Worm (Caenorhabditis elegans) whole organism, L1 larva: ENCODE results near the gene M110.7.

Source experiments
- C04F5.9 ChIP-seq: sonication (generic microtip); optimal IDR thresholded peaks from 2 replicates; lab custom pipeline; 2016; ENCODE audit warnings: missing genetic modification characterization, missing compliant biosample characterization
- C34B4.2 ChIP-seq: sonication (generic microtip); optimal IDR thresholded peaks from 2 replicates; lab custom pipeline; 2017; ENCODE audit warnings: mild to moderate bottlenecking, missing genetic modification characterization, missing compliant biosample characterization
- F16B12.6 ChIP-seq: fragments of 150-350 bp; optimal IDR thresholded peaks from 2 replicates; lab custom pipeline; 2014; ENCODE audit warnings: missing biosample characterization, missing genetic modification characterization
- ama-1 ChIP-seq: fragments of 150-350 bp; optimal IDR thresholded peaks from 2 replicates; lab custom pipeline; 2014
- ceh-63 ChIP-seq: fragments of 200-800 bp; sonication (Bioruptor generic); optimal IDR thresholded peaks from 2 replicates; lab custom pipeline; 2018; ENCODE audit warnings: mild to moderate bottlenecking, missing genetic modification characterization, missing compliant biosample characterization
- ceh-8 ChIP-seq: fragments of 200-800 bp; sonication (Bioruptor generic); optimal IDR thresholded peaks from 2 replicates; lab custom pipeline; 2018; ENCODE audit warnings: mild to moderate bottlenecking, missing genetic modification characterization, moderate library complexity, missing compliant biosample characterization
- ceh-82 ChIP-seq, 3 experiments: fragments of 150-350 bp in 1 of 3; sonication (generic microtip) in 2 of 3; optimal IDR thresholded peaks; 2 replicates each; lab custom pipeline; 2014 to 2017; ENCODE audit warnings: missing biosample characterization in 3 of 3, missing genetic modification characterization in 3 of 3
- ceh-90 ChIP-seq: sonication (generic microtip); optimal IDR thresholded peaks from 2 replicates; lab custom pipeline; 2016; ENCODE audit warnings: missing genetic modification characterization, missing compliant biosample characterization
- ces-1 ChIP-seq: fragments of 150-350 bp; optimal IDR thresholded peaks from 2 replicates; lab custom pipeline; 2014; ENCODE audit warnings: missing biosample characterization, missing genetic modification reagents, missing genetic modification characterization
- efl-1 ChIP-seq, 4 experiments: fragments of 150-350 bp; optimal IDR thresholded peaks in 3 of 4; peaks in 1 of 4; 1 replicate in 1 of 4; 2 replicates in 3 of 4; lab custom pipeline; 2014; ENCODE audit warnings: missing biosample characterization in 2 of 4, missing genetic modification characterization in 2 of 4, missing genetic modification reagents in 2 of 4
- efl-3 ChIP-seq: fragments of 200-800 bp; sonication (Bioruptor generic); optimal IDR thresholded peaks from 2 replicates; lab custom pipeline; 2018; ENCODE audit warnings: mild to moderate bottlenecking, missing genetic modification characterization, missing compliant biosample characterization
- elt-2 ChIP-seq: sonication (generic microtip); optimal IDR thresholded peaks from 2 replicates; lab custom pipeline; 2016; ENCODE audit warnings: missing genetic modification characterization, mild to moderate bottlenecking, inconsistent platforms, missing compliant biosample characterization, missing genetic modification reagents
- fkh-10 ChIP-seq: sonication (generic microtip); optimal IDR thresholded peaks from 2 replicates; lab custom pipeline; 2017; ENCODE audit warnings: missing biosample characterization, missing genetic modification reagents, missing genetic modification characterization
- fkh-4 ChIP-seq: sonication (generic microtip); optimal IDR thresholded peaks from 2 replicates; lab custom pipeline; 2016; ENCODE audit warnings: missing compliant biosample characterization, missing genetic modification characterization, borderline replicate concordance
- fkh-8 ChIP-seq: sonication (generic microtip); optimal IDR thresholded peaks from 2 replicates; lab custom pipeline; 2016; ENCODE audit warnings: mild to moderate bottlenecking, missing genetic modification characterization, missing compliant biosample characterization
- grh-1 ChIP-seq: fragments of 200-800 bp; sonication (Bioruptor generic); IDR thresholded peaks from 2 replicates; pipeline ENCODE4 v1.3.6; 2022; ENCODE audit warnings: missing genetic modification reagents, missing genetic modification characterization, missing compliant biosample characterization
- hlh-17 ChIP-seq: fragments of 200-800 bp; sonication (Bioruptor generic); optimal IDR thresholded peaks from 2 replicates; lab custom pipeline; 2018; ENCODE audit warnings: missing genetic modification characterization, mild to moderate bottlenecking, missing compliant biosample characterization, moderate library complexity, borderline replicate concordance
- hpl-2 ChIP-seq: fragments of 150-350 bp; optimal IDR thresholded peaks from 2 replicates; lab custom pipeline; 2014; ENCODE audit warnings: missing biosample characterization, missing genetic modification reagents, missing genetic modification characterization
- irx-1 ChIP-seq: sonication (generic microtip); optimal IDR thresholded peaks from 2 replicates; lab custom pipeline; 2016; ENCODE audit warnings: missing genetic modification characterization, missing compliant biosample characterization
- lin-14 ChIP-seq: fragments of 200-800 bp; sonication (Bioruptor generic); optimal IDR thresholded peaks from 2 replicates; lab custom pipeline; 2018; ENCODE audit warnings: mild to moderate bottlenecking, missing genetic modification characterization, moderate library complexity, missing compliant biosample characterization
- lin-35 ChIP-seq, 2 experiments: fragments of 150-350 bp; optimal IDR thresholded peaks; 2 replicates each; lab custom pipeline; 2014; ENCODE audit warnings: missing biosample characterization in 2 of 2, missing genetic modification characterization in 2 of 2, missing genetic modification reagents in 2 of 2
- lin-39 ChIP-seq: fragments of 150-350 bp; optimal IDR thresholded peaks from 2 replicates; lab custom pipeline; 2014; ENCODE audit warnings: missing biosample characterization, missing genetic modification reagents, missing genetic modification characterization
- lir-3 ChIP-seq: sonication (generic microtip); optimal IDR thresholded peaks from 2 replicates; lab custom pipeline; 2016; ENCODE audit warnings: mild to moderate bottlenecking, missing genetic modification characterization, moderate library complexity, missing compliant biosample characterization; ENCODE audit not compliant: poor library complexity
- mab-9 ChIP-seq: fragments of 200-800 bp; sonication (Bioruptor generic); IDR thresholded peaks from 2 replicates; pipeline ENCODE4 v1.3.6; 2022; ENCODE audit warnings: missing genetic modification reagents, missing genetic modification characterization, missing compliant biosample characterization
- nhr-12 ChIP-seq: sonication (generic microtip); optimal IDR thresholded peaks from 2 replicates; lab custom pipeline; 2017; ENCODE audit warnings: missing biosample characterization, missing genetic modification characterization
- nhr-20 ChIP-seq: sonication (generic microtip); optimal IDR thresholded peaks from 2 replicates; lab custom pipeline; 2016; ENCODE audit warnings: mild to moderate bottlenecking, missing genetic modification characterization, missing compliant biosample characterization
- nhr-237 ChIP-seq: fragments of 150-350 bp; optimal IDR thresholded peaks from 2 replicates; lab custom pipeline; 2014; ENCODE audit warnings: missing biosample characterization, missing genetic modification characterization
- nhr-71 ChIP-seq: sonication (generic microtip); optimal IDR thresholded peaks from 2 replicates; lab custom pipeline; 2016; ENCODE audit warnings: mild to moderate bottlenecking, missing genetic modification characterization, moderate library complexity, missing compliant biosample characterization
- nhr-76 ChIP-seq: sonication (generic microtip); optimal IDR thresholded peaks from 2 replicates; lab custom pipeline; 2017; ENCODE audit warnings: missing biosample characterization, missing genetic modification characterization
- nhr-85 ChIP-seq: sonication (generic microtip); peaks from one replicate; lab custom pipeline; 2016; ENCODE audit warnings: missing genetic modification characterization, inconsistent platforms, missing compliant biosample characterization
- snu-23 ChIP-seq: sonication (generic microtip); optimal IDR thresholded peaks from 2 replicates; lab custom pipeline; 2016; ENCODE audit warnings: missing genetic modification characterization, missing compliant biosample characterization
- swsn-7 ChIP-seq: sonication (generic microtip); optimal IDR thresholded peaks from 2 replicates; lab custom pipeline; 2016; ENCODE audit warnings: missing genetic modification characterization, missing compliant biosample characterization
- tbx-2 ChIP-seq: sonication (generic microtip); optimal IDR thresholded peaks from 2 replicates; lab custom pipeline; 2016; ENCODE audit warnings: missing genetic modification characterization, missing compliant biosample characterization
- unc-130 ChIP-seq: fragments of 150-350 bp; optimal IDR thresholded peaks from 2 replicates; lab custom pipeline; 2017; ENCODE audit warnings: missing biosample characterization, missing genetic modification characterization, inconsistent platforms
- unc-62 ChIP-seq: fragments of 150-350 bp; optimal IDR thresholded peaks from 2 replicates; lab custom pipeline; 2014; ENCODE audit warnings: missing biosample characterization, missing genetic modification reagents, missing genetic modification characterization
- unc-86 ChIP-seq: sonication (generic microtip); optimal IDR thresholded peaks from 2 replicates; lab custom pipeline; 2016; ENCODE audit warnings: missing genetic modification characterization, missing compliant biosample characterization
- vab-15 ChIP-seq: sonication (generic microtip); optimal IDR thresholded peaks from 2 replicates; lab custom pipeline; 2017; ENCODE audit warnings: missing genotype, mild to moderate bottlenecking, missing genetic modification characterization, missing compliant biosample characterization
- xbp-1 ChIP-seq: sonication (generic microtip); optimal IDR thresholded peaks from 2 replicates; lab custom pipeline; 2016; ENCODE audit warnings: missing genetic modification characterization, missing compliant biosample characterization
- zip-4 ChIP-seq: fragments of 200-800 bp; sonication (Bioruptor generic); optimal IDR thresholded peaks from 2 replicates; lab custom pipeline; 2018; ENCODE audit warnings: mild to moderate bottlenecking, missing genetic modification characterization, moderate library complexity, missing compliant biosample characterization
- ztf-11 ChIP-seq, 2 experiments: sonication (generic microtip); optimal IDR thresholded peaks; 2 replicates each; lab custom pipeline; 2016 to 2017; ENCODE audit warnings: missing genetic modification characterization in 2 of 2, missing biosample characterization in 1 of 2, missing compliant biosample characterization in 1 of 2
- ztf-4 ChIP-seq: fragments of 150-350 bp; optimal IDR thresholded peaks from 2 replicates; lab custom pipeline; 2014; ENCODE audit warnings: missing biosample characterization, missing genetic modification characterization

The M110.7 gene

ce11 chrII:8226475-8226874 is 6.1 kb upstream of the M110.7 start (continued):
- no peak for TF ChIP-seq ceh-90 (tag; lab: Kevin White, UChicago)
- peak; percentile 47 for TF ChIP-seq nhr-20 (tag; lab: Kevin White, UChicago)
- TF ChIP-seq nhr-12 (tag; lab: Kevin White, UChicago), result no peak
- TF ChIP-seq lir-3 (tag; lab: Kevin White, UChicago), result no peak
- peak in 1 of 2 experiments; percentile 16 for TF ChIP-seq lin-35 (GFP tag; optimal IDR thresholded peaks at IDR 0.05; lab: Kevin White, UChicago)
- TF ChIP-seq, all 84 proteins: peak for 12

- TF ChIP-seq lin-14 (GFP tag; lab: Kevin White, UChicago) (no peak), unc-130 (tag; lab: Kevin White, UChicago) (no peak), fkh-10 (GFP tag; lab: Kevin White, UChicago) (no peak), efl-3 (no peak), hpl-2 (GFP tag; lab: Kevin White, UChicago) (no peak), ztf-4 (no peak), grh-1 (no peak), hlh-17 (GFP tag; lab: Kevin White, UChicago) (no peak), mab-9 (GFP tag; lab: Robert Waterston, UW) (no peak), lin-39 (tag; lab: Kevin White, UChicago) (no peak), unc-86 (no peak), irx-1 (tag; lab: Kevin White, UChicago) (no peak), fkh-8 (tag; lab: Kevin White, UChicago) (no peak)
- TF ChIP-seq, all 84 proteins: peak for 0
These were observed 1.6 kb upstream of the M110.7 start, which contains the start of gene M110.9 for ce11 chrII:8230976-8231375. Gene M110.9 (plus strand): TSS chrII:8231276.

- TF ChIP-seq hpl-2 (GFP tag; lab: Kevin White, UChicago) (no peak), vab-15 (tag; lab: Kevin White, UChicago) (no peak), nhr-76 (tag; lab: Kevin White, UChicago) (no peak), unc-62 (no peak), nhr-12 (tag; lab: Kevin White, UChicago) (no peak), xbp-1 (no peak), ceh-82 (tag; optimal IDR thresholded peaks at IDR 0.05; lab: Kevin White, UChicago) (no peak), unc-130 (tag; lab: Kevin White, UChicago) (no peak), zip-4 (GFP tag; lab: Kevin White, UChicago) (no peak), F16B12.6 (tag; lab: Kevin White, UChicago) (no peak), snu-23 (GFP tag; lab: Kevin White, UChicago) (no peak), elt-2 (tag; lab: Kevin White, UChicago) (no peak), efl-1 (optimal IDR thresholded peaks at IDR 0.05; lab: Kevin White, UChicago) (no peak), efl-1 (GFP tag; optimal IDR thresholded peaks at IDR 0.05 in 1 of 2; lab: Kevin White, UChicago) (no peak), tbx-2 (no peak), ceh-63 (GFP tag; lab: Kevin White, UChicago) (no peak), nhr-71 (tag; lab: Kevin White, UChicago) (no peak)
These were observed 5.6 kb downstream of the M110.7 start, which contains the start of gene nlp-5 for ce11 chrII:8238155-8238554. Gene nlp-5 (plus strand): TSS chrII:8238455.

- no peak for TF ChIP-seq ama-1 (lab: Kevin White, UChicago)
- no peak for TF ChIP-seq ceh-82 (tag; optimal IDR thresholded peaks at IDR 0.05; lab: Kevin White, UChicago)
- TF ChIP-seq nhr-237 (tag; lab: Kevin White, UChicago), result no peak
- no peak for TF ChIP-seq C34B4.2
- no peak for TF ChIP-seq swsn-7
- TF ChIP-seq zip-4 (GFP tag; lab: Kevin White, UChicago), result no peak
- no peak for TF ChIP-seq fkh-4
- no peak for TF ChIP-seq unc-130 (tag; lab: Kevin White, UChicago)
- TF ChIP-seq lir-3 (tag; lab: Kevin White, UChicago), result no peak
- TF ChIP-seq elt-2 (tag; lab: Kevin White, UChicago), result no peak
- no peak for TF ChIP-seq ceh-8 (GFP tag; lab: Kevin White, UChicago)
- no peak for TF ChIP-seq ces-1 (GFP tag; lab: Kevin White, UChicago)
- TF ChIP-seq fkh-8 (tag; lab: Kevin White, UChicago), result no peak
- TF ChIP-seq nhr-85, result no peak
- TF ChIP-seq nhr-76 (tag; lab: Kevin White, UChicago), result no peak
- TF ChIP-seq C04F5.9 (tag; lab: Kevin White, UChicago), result no peak
- no peak for TF ChIP-seq ztf-11 (tag; optimal IDR thresholded peaks at IDR 0.05; lab: Kevin White, UChicago)
- TF ChIP-seq ztf-4, result no peak
These were observed 13.9 kb downstream of the M110.7 start, which contains the start of gene F35C11.3 for ce11 chrII:8246476-8246875. Gene F35C11.3 (plus strand): TSS chrII:8246776.
